ENCODE assay signal across 1 fruit fly cellular context in genomic region chr3L:10767181-10768095, dm6.
TF ChIP-seq lines count a peak whose summit lies in the region.

No protein-coding gene starts in this region.

TF ChIP-seq in whole organism, embryonic, 481 proteins besides CTCF, POLR2A, EP300 and RAD21 (continued from another document and continues in another):
- TF ChIP-seq p53 (GFP tag; optimal IDR thresholded peaks at IDR 0.05; lab: Kevin White, UChicago) (no peak), CG18011 (GFP tag; optimal IDR thresholded peaks at IDR 0.05; lab: Kevin White, UChicago) (no peak), crc (GFP tag; optimal IDR thresholded peaks at IDR 0.05; lab: Kevin White, UChicago) (no peak), CG12942 (GFP tag; optimal IDR thresholded peaks at IDR 0.05; lab: Kevin White, UChicago) (no peak), chinmo (GFP tag; IDR thresholded peaks at IDR 0.05; lab: Robert Waterston, UW; ENCODE audit: partially characterized antibody) (no peak), tup (GFP tag; optimal IDR thresholded peaks at IDR 0.05; lab: Kevin White, UChicago) (no peak), CG3995 (GFP tag; optimal IDR thresholded peaks at IDR 0.05; lab: Kevin White, UChicago) (no peak), slbo (GFP tag; IDR thresholded peaks at IDR 0.05; lab: Robert Waterston, UW) (no peak), sr (GFP tag; IDR thresholded peaks at IDR 0.05; lab: Robert Waterston, UW) (peak; percentile 45; the same call in 2 of the 3 replicates), CG7357 (GFP tag; IDR thresholded peaks at IDR 0.05; lab: Robert Waterston, UW) (no peak), Stat92E (GFP tag; optimal IDR thresholded peaks at IDR 0.05; lab: Kevin White, UChicago) (no peak), ash1 (GFP tag; optimal IDR thresholded peaks at IDR 0.05; lab: Kevin White, UChicago) (no peak), CG17361 (GFP tag; IDR thresholded peaks at IDR 0.05; lab: Robert Waterston, UW) (peak; percentile 84), hbn (GFP tag; IDR thresholded peaks at IDR 0.05; lab: Robert Waterston, UW; ENCODE audit: partially characterized antibody) (no peak), CG32767 (GFP tag; IDR thresholded peaks at IDR 0.05; lab: Robert Waterston, UW) (peak; percentile 11; the same call in 1 of the 2 replicates), btn (GFP tag; optimal IDR thresholded peaks at IDR 0.05; lab: Kevin White, UChicago) (no peak), Asciz (GFP tag; optimal IDR thresholded peaks at IDR 0.05; lab: Kevin White, UChicago) (peak; percentile 67), Camta (GFP tag; optimal IDR thresholded peaks at IDR 0.05; lab: Kevin White, UChicago) (no peak), lov (optimal IDR thresholded peaks at IDR 0.05; lab: Kevin White, UChicago) (no peak), lov (GFP tag; IDR thresholded peaks at IDR 0.05; lab: Robert Waterston, UW) (no peak), slou (GFP tag; optimal IDR thresholded peaks at IDR 0.05; lab: Kevin White, UChicago) (no peak), Gsc (GFP tag; IDR thresholded peaks at IDR 0.05; lab: Robert Waterston, UW) (no peak), salm (tag; optimal IDR thresholded peaks at IDR 0.05; lab: Kevin White, UChicago) (peak; percentile 24), Dad (GFP tag; optimal IDR thresholded peaks at IDR 0.05; lab: Kevin White, UChicago) (no peak), CG10979 (tag; optimal IDR thresholded peaks at IDR 0.05; lab: Kevin White, UChicago) (peak; percentile 74), CG11696 (GFP tag; IDR thresholded peaks at IDR 0.05; lab: Robert Waterston, UW) (no peak), CG3163 (GFP tag; optimal IDR thresholded peaks at IDR 0.05; lab: Kevin White, UChicago) (no peak), CG5180 (GFP tag; optimal IDR thresholded peaks at IDR 0.05; lab: Kevin White, UChicago) (no peak), HLH54F (GFP tag; optimal IDR thresholded peaks at IDR 0.05; lab: Kevin White, UChicago) (no peak), CG17186 (GFP tag; optimal IDR thresholded peaks at IDR 0.05; lab: Kevin White, UChicago) (no peak), CG6683 (GFP tag; optimal IDR thresholded peaks at IDR 0.05; lab: Kevin White, UChicago) (no peak), sens (GFP tag; lab: Kevin White, UChicago) (peak; percentile 19), toy (GFP tag; IDR thresholded peaks at IDR 0.05; lab: Robert Waterston, UW) (no peak), Fer3 (tag; optimal IDR thresholded peaks at IDR 0.05; lab: Kevin White, UChicago) (no peak), CG9727 (GFP tag; optimal IDR thresholded peaks at IDR 0.05; lab: Kevin White, UChicago) (peak; percentile 22), Xbp1 (GFP tag; optimal IDR thresholded peaks at IDR 0.05; lab: Kevin White, UChicago) (no peak), Bteb2 (GFP tag; optimal IDR thresholded peaks at IDR 0.05; lab: Kevin White, UChicago) (no peak), CG12219 (GFP tag; optimal IDR thresholded peaks at IDR 0.05; lab: Kevin White, UChicago) (no peak), CG16863 (GFP tag; optimal IDR thresholded peaks at IDR 0.05; lab: Kevin White, UChicago) (no peak), C15 (GFP tag; IDR thresholded peaks at IDR 0.05; lab: Robert Waterston, UW) (no peak), CG3065 (GFP tag; optimal IDR thresholded peaks at IDR 0.05; lab: Kevin White, UChicago) (no peak), tgo (GFP tag; IDR thresholded peaks at IDR 0.05; lab: Robert Waterston, UW) (no peak), CG33213 (GFP tag; optimal IDR thresholded peaks at IDR 0.05; lab: Kevin White, UChicago) (no peak), Ravus (GFP tag; IDR thresholded peaks at IDR 0.05; lab: Robert Waterston, UW) (no peak), Sry-δ (GFP tag; optimal IDR thresholded peaks at IDR 0.05; lab: Kevin White, UChicago) (no peak), CG10543 (GFP tag; optimal IDR thresholded peaks at IDR 0.05; lab: Kevin White, UChicago) (no peak), schlank (tag; optimal IDR thresholded peaks at IDR 0.05; lab: Kevin White, UChicago) (no peak), CG34376 (GFP tag; optimal IDR thresholded peaks at IDR 0.05; lab: Kevin White, UChicago) (no peak), CG9817 (tag; optimal IDR thresholded peaks at IDR 0.05; lab: Kevin White, UChicago) (no peak), CG2889 (GFP tag; IDR thresholded peaks at IDR 0.05; lab: Robert Waterston, UW) (no peak), CG17328 (GFP tag; IDR thresholded peaks at IDR 0.05; lab: Robert Waterston, UW) (no peak), repo (GFP tag; optimal IDR thresholded peaks at IDR 0.05; lab: Kevin White, UChicago) (no peak), jing (GFP tag; optimal IDR thresholded peaks at IDR 0.05; lab: Kevin White, UChicago) (no peak), sob (GFP tag; IDR thresholded peaks at IDR 0.05; lab: Robert Waterston, UW) (no peak), Sin3A (optimal IDR thresholded peaks at IDR 0.05; lab: Kevin White, UChicago) (no peak), CG7372 (GFP tag; IDR thresholded peaks at IDR 0.05; lab: Robert Waterston, UW) (no peak), CG43689 (GFP tag; IDR thresholded peaks at IDR 0.05; lab: Robert Waterston, UW) (no peak), CG13894 (tag; optimal IDR thresholded peaks at IDR 0.05; lab: Kevin White, UChicago) (no peak), gro (GFP tag; optimal IDR thresholded peaks at IDR 0.05; lab: Kevin White, UChicago) (no peak), HmgZ (tag; optimal IDR thresholded peaks at IDR 0.05; lab: Kevin White, UChicago) (no peak), CG3838 (GFP tag; optimal IDR thresholded peaks at IDR 0.05; lab: Kevin White, UChicago) (peak; percentile 23), nom (GFP tag; optimal IDR thresholded peaks at IDR 0.05; lab: Kevin White, UChicago) (peak; percentile 32), CG12769 (tag; optimal IDR thresholded peaks at IDR 0.05; lab: Kevin White, UChicago) (no peak), CG4730 (GFP tag; IDR thresholded peaks at IDR 0.05; lab: Robert Waterston, UW) (no peak), wdn (GFP tag; IDR thresholded peaks at IDR 0.05; lab: Robert Waterston, UW) (no peak), inv (GFP tag; IDR thresholded peaks at IDR 0.05; lab: Robert Waterston, UW; ENCODE audit: partially characterized antibody) (no peak), CG12659 (GFP tag; optimal IDR thresholded peaks at IDR 0.05; lab: Kevin White, UChicago) (peak; percentile 6), CG17385 (GFP tag; optimal IDR thresholded peaks at IDR 0.05; lab: Kevin White, UChicago) (peak; percentile 52), CG7963 (GFP tag; IDR thresholded peaks at IDR 0.05; lab: Robert Waterston, UW; ENCODE audit: partially characterized antibody) (no peak), BtbVII (GFP tag; optimal IDR thresholded peaks at IDR 0.05; lab: Kevin White, UChicago) (no peak), CG8944 (GFP tag; optimal IDR thresholded peaks at IDR 0.05; lab: Kevin White, UChicago) (no peak), Atf3 (GFP tag; optimal IDR thresholded peaks at IDR 0.05; lab: Kevin White, UChicago) (no peak), CG7271 (tag; optimal IDR thresholded peaks at IDR 0.05; lab: Kevin White, UChicago) (no peak), Nf-YA (GFP tag; IDR thresholded peaks at IDR 0.05; lab: Robert Waterston, UW) (no peak), Fer2 (tag; optimal IDR thresholded peaks at IDR 0.05; lab: Kevin White, UChicago) (no peak), CG1602 (GFP tag; optimal IDR thresholded peaks at IDR 0.05; lab: Kevin White, UChicago) (no peak), lbe (GFP tag; optimal IDR thresholded peaks at IDR 0.05; lab: Kevin White, UChicago) (no peak), usp (GFP tag; optimal IDR thresholded peaks at IDR 0.05; lab: Kevin White, UChicago) (no peak), Mad (GFP tag; optimal IDR thresholded peaks at IDR 0.05; lab: Kevin White, UChicago) (no peak), ab (GFP tag; optimal IDR thresholded peaks at IDR 0.05; lab: Kevin White, UChicago) (no peak), gfzf (GFP tag; optimal IDR thresholded peaks at IDR 0.05; lab: Kevin White, UChicago) (no peak), CG4282 (GFP tag; optimal IDR thresholded peaks at IDR 0.05; lab: Kevin White, UChicago) (no peak), CG15073 (GFP tag; optimal IDR thresholded peaks at IDR 0.05; lab: Kevin White, UChicago) (no peak), sug (tag; optimal IDR thresholded peaks at IDR 0.05; lab: Kevin White, UChicago) (no peak), ewg (GFP tag; optimal IDR thresholded peaks at IDR 0.05; lab: Kevin White, UChicago) (peak; percentile 18), CG3407 (GFP tag; optimal IDR thresholded peaks at IDR 0.05; lab: Kevin White, UChicago) (no peak), CG5953 (GFP tag; IDR thresholded peaks at IDR 0.05; lab: Robert Waterston, UW) (no peak), CG11695 (GFP tag; IDR thresholded peaks at IDR 0.05; lab: Robert Waterston, UW) (no peak), Vsx1 (GFP tag; optimal IDR thresholded peaks at IDR 0.05; lab: Kevin White, UChicago) (no peak), CG7987 (GFP tag; optimal IDR thresholded peaks at IDR 0.05; lab: Kevin White, UChicago) (no peak), lola (GFP tag; optimal IDR thresholded peaks at IDR 0.05; lab: Kevin White, UChicago) (peak in 1 of 3 experiments; percentile 59), fd102C (GFP tag; optimal IDR thresholded peaks at IDR 0.05; lab: Kevin White, UChicago) (no peak), CG15696 (tag; optimal IDR thresholded peaks at IDR 0.05; lab: Kevin White, UChicago) (no peak), shn (GFP tag; optimal IDR thresholded peaks at IDR 0.05; lab: Kevin White, UChicago) (no peak), CG3726 (GFP tag; IDR thresholded peaks at IDR 0.05; lab: Robert Waterston, UW) (no peak), CG14667 (GFP tag; IDR thresholded peaks at IDR 0.05; lab: Robert Waterston, UW) (no peak), sd (tag; optimal IDR thresholded peaks at IDR 0.05; lab: Kevin White, UChicago) (no peak), CG11398 (GFP tag; optimal IDR thresholded peaks at IDR 0.05; lab: Kevin White, UChicago) (no peak), Oli (tag; optimal IDR thresholded peaks at IDR 0.05; lab: Kevin White, UChicago) (peak; percentile 58), Poxn (GFP tag; IDR thresholded peaks at IDR 0.05; lab: Robert Waterston, UW) (no peak), HmgD (GFP tag; optimal IDR thresholded peaks at IDR 0.05; lab: Kevin White, UChicago) (no peak), CG17802 (tag; optimal IDR thresholded peaks at IDR 0.05; lab: Kevin White, UChicago) (no peak), CG4424 (GFP tag; optimal IDR thresholded peaks at IDR 0.05; lab: Kevin White, UChicago) (peak; percentile 8), Max (GFP tag; optimal IDR thresholded peaks at IDR 0.05; lab: Kevin White, UChicago) (no peak), nerfin-1 (tag; optimal IDR thresholded peaks at IDR 0.05; lab: Kevin White, UChicago) (peak; percentile 62), fd64A (GFP tag; optimal IDR thresholded peaks at IDR 0.05; lab: Kevin White, UChicago) (no peak), sc (optimal IDR thresholded peaks at IDR 0.05; lab: Kevin White, UChicago) (no peak), sc (GFP tag; optimal IDR thresholded peaks at IDR 0.05; lab: Kevin White, UChicago) (peak; percentile 46), gt (GFP tag; IDR thresholded peaks at IDR 0.05; lab: Robert Waterston, UW) (no peak), CG9609 (GFP tag; optimal IDR thresholded peaks at IDR 0.05; lab: Kevin White, UChicago) (no peak), CG13775 (GFP tag; optimal IDR thresholded peaks at IDR 0.05; lab: Kevin White, UChicago) (no peak), CG18599 (GFP tag; optimal IDR thresholded peaks at IDR 0.05; lab: Kevin White, UChicago) (no peak), CkIIα-i1 (GFP tag; IDR thresholded peaks at IDR 0.05; lab: Robert Waterston, UW) (no peak), insv (GFP tag; optimal IDR thresholded peaks at IDR 0.05; lab: Kevin White, UChicago) (no peak), CG15011 (GFP tag; optimal IDR thresholded peaks at IDR 0.05; lab: Kevin White, UChicago) (no peak), zen2 (GFP tag; IDR thresholded peaks at IDR 0.05; lab: Robert Waterston, UW; ENCODE audit: partially characterized antibody) (no peak), MTF-1 (GFP tag; optimal IDR thresholded peaks at IDR 0.05; lab: Kevin White, UChicago; ENCODE audit: borderline replicate concordance) (no peak), Blimp-1 (GFP tag; optimal IDR thresholded peaks at IDR 0.05; lab: Kevin White, UChicago) (peak; percentile 45), GATAe (GFP tag; conservative IDR thresholded peaks at IDR 0.05; lab: Robert Waterston, UW) (no peak), CG10366 (GFP tag; IDR thresholded peaks at IDR 0.05; lab: Robert Waterston, UW) (no peak), phol (tag; optimal IDR thresholded peaks at IDR 0.05; lab: Kevin White, UChicago) (peak; percentile 85), Tbp (GFP tag; optimal IDR thresholded peaks at IDR 0.05; lab: Kevin White, UChicago) (no peak), gsb (GFP tag; IDR thresholded peaks at IDR 0.05; lab: Robert Waterston, UW) (no peak), vvl (GFP tag; IDR thresholded peaks at IDR 0.05; lab: Robert Waterston, UW) (no peak), Side (GFP tag; optimal IDR thresholded peaks at IDR 0.05; lab: Kevin White, UChicago) (no peak), CG8281 (tag; optimal IDR thresholded peaks at IDR 0.05; lab: Kevin White, UChicago) (no peak), ac (GFP tag; optimal IDR thresholded peaks at IDR 0.05; lab: Kevin White, UChicago) (no peak), CG8924 (tag; optimal IDR thresholded peaks at IDR 0.05; lab: Kevin White, UChicago) (peak; percentile 66), PHDP (tag; optimal IDR thresholded peaks at IDR 0.05; lab: Kevin White, UChicago) (peak; percentile 63), onecut (GFP tag; IDR thresholded peaks at IDR 0.05; lab: Robert Waterston, UW) (no peak), gsb-n (tag; optimal IDR thresholded peaks at IDR 0.05; lab: Kevin White, UChicago) (peak; percentile 69), CG30431 (GFP tag; optimal IDR thresholded peaks at IDR 0.05; lab: Kevin White, UChicago) (no peak), trem (tag; optimal IDR thresholded peaks at IDR 0.05; lab: Kevin White, UChicago) (peak; percentile 53), Lpt (GFP tag; optimal IDR thresholded peaks at IDR 0.05; lab: Kevin White, UChicago) (no peak), CG14860 (GFP tag; IDR thresholded peaks at IDR 0.05; lab: Robert Waterston, UW; ENCODE audit: partially characterized antibody) (no peak), Bgb (GFP tag; IDR thresholded peaks at IDR 0.05; lab: Robert Waterston, UW; ENCODE audit: partially characterized antibody) (no peak), kni (GFP tag; optimal IDR thresholded peaks at IDR 0.05; lab: Kevin White, UChicago) (no peak), CG10267 (tag; optimal IDR thresholded peaks at IDR 0.05; lab: Kevin White, UChicago) (peak; percentile 55), Dll (GFP tag; IDR thresholded peaks at IDR 0.05; lab: Robert Waterston, UW; ENCODE audit: partially characterized antibody) (no peak), br (optimal IDR thresholded peaks at IDR 0.05; lab: Kevin White, UChicago) (no peak)
